Fruit fly (Drosophila melanogaster): ENCODE data around the gene CG32984.

CG32984 gene

dm6 chr2L:8951184-8951934 is 13.4 kb upstream of the CG32984 start, which contains the start of gene C1GalTA (continued):
- TF ChIP-seq Sox15 (GFP tag; optimal IDR thresholded peaks at IDR 0.05): peak; percentile 78
- TF ChIP-seq CG10669 (GFP tag; optimal IDR thresholded peaks at IDR 0.05): peak; percentile 97
- peak; percentile 98 for TF ChIP-seq CG10631 (GFP tag; optimal IDR thresholded peaks at IDR 0.05)
- peak; percentile 97 for TF ChIP-seq CG32006 (GFP tag; optimal IDR thresholded peaks at IDR 0.05)
- TF ChIP-seq ss (GFP tag; optimal IDR thresholded peaks at IDR 0.05): peak; percentile 98 to 99
- TF ChIP-seq CG11294 (GFP tag; IDR thresholded peaks at IDR 0.05): peak; percentile 96
- TF ChIP-seq CG11762 (GFP tag; optimal IDR thresholded peaks at IDR 0.05; ENCODE audit: insufficient read depth): peak; percentile 96
- TF ChIP-seq acj6 (GFP tag; optimal IDR thresholded peaks at IDR 0.05): peak; percentile 96
- TF ChIP-seq CG6276 (GFP tag; optimal IDR thresholded peaks at IDR 0.05): peak; percentile 96
- TF ChIP-seq CG16779 (tag; optimal IDR thresholded peaks at IDR 0.05): peak; percentile 96
- TF ChIP-seq Hr4 (GFP tag; optimal IDR thresholded peaks at IDR 0.05): peak; percentile 75
- TF ChIP-seq dsx (GFP tag; optimal IDR thresholded peaks at IDR 0.05; ENCODE audit: poor library complexity, severe bottlenecking): peak; percentile 99
- TF ChIP-seq pdm3 (GFP tag; optimal IDR thresholded peaks at IDR 0.05): peak; percentile 83
- TF ChIP-seq CG31627 (GFP tag; optimal IDR thresholded peaks at IDR 0.05): peak; percentile 80
- TF ChIP-seq Eip93F (GFP tag; optimal IDR thresholded peaks at IDR 0.05): peak; percentile 73
- TF ChIP-seq Ets96B (tag; optimal IDR thresholded peaks at IDR 0.05): peak; percentile 99

dm6 chr2L:8952194-8953037 is 12.3 kb upstream of the CG32984 start:
- TF ChIP-seq CG8119 (GFP tag; IDR thresholded peaks at IDR 0.05) (no peak; the same call in 2 of the 3 replicates), Hr39 (GFP tag; optimal IDR thresholded peaks at IDR 0.05) (peak; percentile 66), CG16779 (tag; optimal IDR thresholded peaks at IDR 0.05) (no peak), CG34406 (GFP tag; optimal IDR thresholded peaks at IDR 0.05) (peak; percentile 37), CG1621 (tag; optimal IDR thresholded peaks at IDR 0.05) (no peak), CG10631 (GFP tag; optimal IDR thresholded peaks at IDR 0.05) (peak; percentile 71), dsx (GFP tag; optimal IDR thresholded peaks at IDR 0.05; ENCODE audit: poor library complexity, severe bottlenecking) (peak; percentile 52), svp (GFP tag) (peak; percentile 42), CG7368 (GFP tag; optimal IDR thresholded peaks at IDR 0.05) (peak; percentile 31), lz (GFP tag; optimal IDR thresholded peaks at IDR 0.05) (peak; percentile 56), CG6276 (GFP tag; optimal IDR thresholded peaks at IDR 0.05) (peak; percentile 25), esn (GFP tag; optimal IDR thresholded peaks at IDR 0.05) (peak; percentile 74), acj6 (GFP tag; optimal IDR thresholded peaks at IDR 0.05) (peak; percentile 53), Eip78C (GFP tag) (peak; percentile 83), CG8319 (GFP tag; optimal IDR thresholded peaks at IDR 0.05) (peak; percentile 36), Smox (GFP tag; optimal IDR thresholded peaks at IDR 0.05) (peak; percentile 55), pdm3 (GFP tag; optimal IDR thresholded peaks at IDR 0.05) (peak; percentile 70), CG9139 (GFP tag; optimal IDR thresholded peaks at IDR 0.05) (no peak), CG3919 (GFP tag; optimal IDR thresholded peaks at IDR 0.05) (peak; percentile 61), Eip75B (GFP tag; optimal IDR thresholded peaks at IDR 0.05) (peak; percentile 18), fkh (GFP tag; optimal IDR thresholded peaks at IDR 0.05) (no peak), salr (GFP tag; optimal IDR thresholded peaks at IDR 0.05) (peak in 1 of 2 experiments; percentile 32), CG11762 (GFP tag; optimal IDR thresholded peaks at IDR 0.05; ENCODE audit: insufficient read depth) (peak; percentile 41), CG10669 (GFP tag; optimal IDR thresholded peaks at IDR 0.05) (peak; percentile 33), Ets21C (GFP tag; optimal IDR thresholded peaks at IDR 0.05) (peak; percentile 54), Hr4 (GFP tag; optimal IDR thresholded peaks at IDR 0.05) (peak; percentile 47), Sox102F (GFP tag; optimal IDR thresholded peaks at IDR 0.05) (peak; percentile 77), Gug (GFP tag; IDR thresholded peaks at IDR 0.05) (peak; percentile 65), Sox15 (GFP tag; optimal IDR thresholded peaks at IDR 0.05) (peak; percentile 35), ss (GFP tag; optimal IDR thresholded peaks at IDR 0.05) (no peak), eg (GFP tag; IDR thresholded peaks at IDR 0.05) (peak; percentile 42; the same call in 1 of the 3 replicates), Lpt (GFP tag; optimal IDR thresholded peaks at IDR 0.05) (peak; percentile 40), Ets96B (tag; optimal IDR thresholded peaks at IDR 0.05) (no peak), CG31627 (GFP tag; optimal IDR thresholded peaks at IDR 0.05) (peak; percentile 59), topi (GFP tag; optimal IDR thresholded peaks at IDR 0.05) (peak; percentile 49), CG11294 (GFP tag; IDR thresholded peaks at IDR 0.05) (peak; percentile 49; the same call in 1 of the 2 replicates), CG32006 (GFP tag; optimal IDR thresholded peaks at IDR 0.05) (peak; percentile 54), CG3032 (tag; optimal IDR thresholded peaks at IDR 0.05) (peak; percentile 13), dac (GFP tag; optimal IDR thresholded peaks at IDR 0.05) (no peak), CG8632 (GFP tag; optimal IDR thresholded peaks at IDR 0.05) (peak; percentile 55), CG4318 (GFP tag; optimal IDR thresholded peaks at IDR 0.05) (no peak), CG6163 (GFP tag; IDR thresholded peaks at IDR 0.05) (peak; percentile 76)
